Fruit fly (Drosophila melanogaster): ENCODE results near the gene mRpS34.

The mRpS34 gene

dm6 chr3L:16380770-16381169, 32.9 kb downstream of the mRpS34 start (continued):
- TF ChIP-seq zfh2 (GFP tag; optimal IDR thresholded peaks at IDR 0.05) (peak; percentile 65), CG3163 (GFP tag; optimal IDR thresholded peaks at IDR 0.05) (no peak), CG16813 (GFP tag; IDR thresholded peaks at IDR 0.05; ENCODE audit: partially characterized antibody) (no peak), caup (GFP tag; optimal IDR thresholded peaks at IDR 0.05; ENCODE audit: severe bottlenecking) (peak; percentile 72), CG12769 (tag; optimal IDR thresholded peaks at IDR 0.05) (peak; percentile 86), Ptx1 (GFP tag; IDR thresholded peaks at IDR 0.05) (peak; percentile 63), CG1602 (GFP tag; optimal IDR thresholded peaks at IDR 0.05) (peak; percentile 43), Scr (GFP tag; IDR thresholded peaks at IDR 0.05; ENCODE audit: partially characterized antibody) (no peak), B-H2 (GFP tag; optimal IDR thresholded peaks at IDR 0.05) (peak; percentile 62), CG31441 (GFP tag; IDR thresholded peaks at IDR 0.05) (peak; percentile 54; the same call in 1 of the 2 replicates), CG14014 (GFP tag; IDR thresholded peaks at IDR 0.05) (peak; percentile 65), pum (GFP tag; optimal IDR thresholded peaks at IDR 0.05) (peak; percentile 64), D19A (tag; optimal IDR thresholded peaks at IDR 0.05) (peak; percentile 60), ci (GFP tag; IDR thresholded peaks at IDR 0.05) (0 out of 3 replicates have a peak, but pooled peaks have one; percentile 15), CG11560 (tag; IDR thresholded peaks at IDR 0.05) (no peak), btn (GFP tag; optimal IDR thresholded peaks at IDR 0.05) (peak; percentile 15), exex (tag; optimal IDR thresholded peaks at IDR 0.05) (no peak), CG8944 (GFP tag; optimal IDR thresholded peaks at IDR 0.05) (peak; percentile 66), Rx (GFP tag; IDR thresholded peaks at IDR 0.05) (no peak), Opbp (GFP tag; IDR thresholded peaks at IDR 0.05; ENCODE audit: partially characterized antibody) (no peak), Gsc (GFP tag; IDR thresholded peaks at IDR 0.05) (no peak), Jarid2 (GFP tag; optimal IDR thresholded peaks at IDR 0.05) (peak; percentile 14), Sox100B (GFP tag; optimal IDR thresholded peaks at IDR 0.05) (peak; percentile 64), Dek (tag; optimal IDR thresholded peaks at IDR 0.05) (peak; percentile 74), Asciz (GFP tag; optimal IDR thresholded peaks at IDR 0.05) (peak; percentile 65), Bgb (GFP tag; IDR thresholded peaks at IDR 0.05; ENCODE audit: partially characterized antibody) (no peak), CG17186 (GFP tag; optimal IDR thresholded peaks at IDR 0.05) (peak; percentile 6), Ets65A (GFP tag) (peak; percentile 61), CG1024 (GFP tag; IDR thresholded peaks at IDR 0.05) (no peak), CG3407 (GFP tag; optimal IDR thresholded peaks at IDR 0.05) (peak; percentile 28), sug (tag; optimal IDR thresholded peaks at IDR 0.05) (no peak), bigmax (GFP tag; optimal IDR thresholded peaks at IDR 0.05) (no peak), CG12104 (GFP tag; optimal IDR thresholded peaks at IDR 0.05) (peak; percentile 53), CG31388 (GFP tag; optimal IDR thresholded peaks at IDR 0.05) (no peak), Rfx (GFP tag; IDR thresholded peaks at IDR 0.05) (0 out of 2 replicates have a peak, but pooled peaks have one; percentile 69), sd (tag; optimal IDR thresholded peaks at IDR 0.05) (no peak), CG7556 (GFP tag; optimal IDR thresholded peaks at IDR 0.05) (peak; percentile 67), dmrt99B (tag; optimal IDR thresholded peaks at IDR 0.05) (peak; percentile 80), chn (GFP tag; optimal IDR thresholded peaks at IDR 0.05) (peak; percentile 38), Doc2 (GFP tag; IDR thresholded peaks at IDR 0.05) (no peak), CG10462 (GFP tag; optimal IDR thresholded peaks at IDR 0.05) (peak; percentile 22), CG8359 (GFP tag; optimal IDR thresholded peaks at IDR 0.05; ENCODE audit: borderline replicate concordance) (peak; percentile 11), CG12942 (GFP tag; optimal IDR thresholded peaks at IDR 0.05) (peak; percentile 42), Neu2 (GFP tag; optimal IDR thresholded peaks at IDR 0.05; ENCODE audit: borderline replicate concordance) (no peak), CG13424 (tag; optimal IDR thresholded peaks at IDR 0.05) (peak; percentile 79), lbe (GFP tag; optimal IDR thresholded peaks at IDR 0.05) (no peak), E2f1 (GFP tag; IDR thresholded peaks at IDR 0.05) (no peak), CG43689 (GFP tag; IDR thresholded peaks at IDR 0.05) (0 out of 2 replicates have a peak, but pooled peaks have one; percentile 14), schlank (tag; optimal IDR thresholded peaks at IDR 0.05) (peak; percentile 61), CG10654 (GFP tag; optimal IDR thresholded peaks at IDR 0.05) (peak; percentile 30), Gug (GFP tag; IDR thresholded peaks at IDR 0.05) (peak; percentile 44; the same call in 2 of the 4 replicates)
